Worm (Caenorhabditis elegans): ENCODE results near the gene tsn-1.

tsn-1 gene

ce11 chrII:4710120-4710519 lies 3.5 kb downstream of the tsn-1 start, which contains the start of gene tag-151:
Gene tag-151 (plus strand): TSS chrII:4710277.
- TF ChIP-seq nhr-25 (tag; optimal IDR thresholded peaks at IDR 0.05), result peak; percentile 3
- no peak for TF ChIP-seq nhr-237 (tag; optimal IDR thresholded peaks at IDR 0.05)
- TF ChIP-seq lsy-2 (tag; optimal IDR thresholded peaks at IDR 0.05), result peak in 1 of 2 experiments; percentile 8

ce11 chrII:4710813-4711212 lies 4.2 kb downstream of the tsn-1 start:
- TF ChIP-seq nhr-77 (tag; optimal IDR thresholded peaks at IDR 0.05), result no peak
- TF ChIP-seq nhr-21 (tag; optimal IDR thresholded peaks at IDR 0.05), result no peak
- no peak for TF ChIP-seq nhr-12 (tag; optimal IDR thresholded peaks at IDR 0.05)
- TF ChIP-seq peb-1 (tag; optimal IDR thresholded peaks at IDR 0.05), result no peak
- no peak for TF ChIP-seq nhr-129 (tag; optimal IDR thresholded peaks at IDR 0.05)
- no peak for TF ChIP-seq nhr-6 (tag; optimal IDR thresholded peaks at IDR 0.05)
- TF ChIP-seq lsy-2 (tag; optimal IDR thresholded peaks at IDR 0.05), result no peak
- TF ChIP-seq snpc-4 (tag; optimal IDR thresholded peaks at IDR 0.05), result no peak
- TF ChIP-seq crh-2 (tag; optimal IDR thresholded peaks at IDR 0.05), result no peak
- no peak for TF ChIP-seq unc-55 (GFP tag; optimal IDR thresholded peaks at IDR 0.05)
- no peak for TF ChIP-seq fos-1 (tag; optimal IDR thresholded peaks at IDR 0.05)
- TF ChIP-seq nhr-237 (tag; optimal IDR thresholded peaks at IDR 0.05), result no peak

ce11 chrII:4715676-4716075 lies 9.1 kb downstream of the tsn-1 start, which contains the start of gene F41C3.8:
Gene F41C3.8 (plus strand): TSS chrII:4716046.
- TF ChIP-seq nhr-129 (tag; optimal IDR thresholded peaks at IDR 0.05), result peak; percentile 17
- no peak for TF ChIP-seq C34F6.9 (tag; optimal IDR thresholded peaks at IDR 0.05)
- TF ChIP-seq nhr-11 (tag; optimal IDR thresholded peaks at IDR 0.05), result no peak
- peak; percentile 15 for TF ChIP-seq crh-2 (tag; optimal IDR thresholded peaks at IDR 0.05)
- no peak for TF ChIP-seq sem-4 (tag; optimal IDR thresholded peaks at IDR 0.05)
- TF ChIP-seq nhr-10 (tag; optimal IDR thresholded peaks at IDR 0.05), result no peak
- peak; percentile 29 for TF ChIP-seq F13H6.1 (tag; optimal IDR thresholded peaks at IDR 0.05)
- TF ChIP-seq dmd-4 (tag; optimal IDR thresholded peaks at IDR 0.05), result no peak
- TF ChIP-seq unc-55 (GFP tag; optimal IDR thresholded peaks at IDR 0.05), result no peak
- no peak for TF ChIP-seq ztf-11 (tag; optimal IDR thresholded peaks at IDR 0.05)
- TF ChIP-seq aly-2 (tag; optimal IDR thresholded peaks at IDR 0.05), result no peak
- no peak for TF ChIP-seq nhr-6 (tag; optimal IDR thresholded peaks at IDR 0.05)
- no peak for TF ChIP-seq nhr-25 (tag; optimal IDR thresholded peaks at IDR 0.05)
- TF ChIP-seq fos-1 (tag; optimal IDR thresholded peaks at IDR 0.05), result peak; percentile 66
- TF ChIP-seq lin-39 (tag; optimal IDR thresholded peaks at IDR 0.05), result no peak

DNA sequence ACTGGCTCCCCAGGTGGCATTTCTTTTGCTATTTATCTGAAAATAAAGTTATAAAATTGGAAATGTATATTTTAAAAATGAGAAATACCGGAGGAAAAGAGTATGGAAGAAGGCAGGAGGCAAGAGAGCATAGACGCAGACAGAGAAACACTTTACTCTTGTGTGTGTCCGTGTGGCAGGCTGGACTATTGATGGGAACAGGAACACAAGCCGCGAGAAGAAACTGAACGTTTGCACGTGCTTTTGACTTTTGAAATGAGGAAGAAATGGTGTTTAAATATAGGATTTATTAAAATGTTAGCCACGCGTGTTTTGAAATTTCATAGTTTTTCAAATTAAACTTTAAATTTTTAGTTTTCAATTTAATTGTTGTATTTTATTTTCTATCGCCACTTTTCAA lies 19.5 kb downstream of the tsn-1 start, which contains the start of gene F10G7.10:
TSS of gene F10G7.10 (minus strand) at position 145 of the 400 bp plus-strand sequence.
- TF ChIP-seq skn-1 (tag; optimal IDR thresholded peaks at IDR 0.05) (no peak), lsy-2 (tag; optimal IDR thresholded peaks at IDR 0.05) (peak in 1 of 2 experiments; percentile 35), unc-55 (GFP tag; optimal IDR thresholded peaks at IDR 0.05) (peak; percentile 24), F13H6.1 (tag; optimal IDR thresholded peaks at IDR 0.05) (no peak), elt-1 (tag; optimal IDR thresholded peaks at IDR 0.05) (no peak)

DNA sequence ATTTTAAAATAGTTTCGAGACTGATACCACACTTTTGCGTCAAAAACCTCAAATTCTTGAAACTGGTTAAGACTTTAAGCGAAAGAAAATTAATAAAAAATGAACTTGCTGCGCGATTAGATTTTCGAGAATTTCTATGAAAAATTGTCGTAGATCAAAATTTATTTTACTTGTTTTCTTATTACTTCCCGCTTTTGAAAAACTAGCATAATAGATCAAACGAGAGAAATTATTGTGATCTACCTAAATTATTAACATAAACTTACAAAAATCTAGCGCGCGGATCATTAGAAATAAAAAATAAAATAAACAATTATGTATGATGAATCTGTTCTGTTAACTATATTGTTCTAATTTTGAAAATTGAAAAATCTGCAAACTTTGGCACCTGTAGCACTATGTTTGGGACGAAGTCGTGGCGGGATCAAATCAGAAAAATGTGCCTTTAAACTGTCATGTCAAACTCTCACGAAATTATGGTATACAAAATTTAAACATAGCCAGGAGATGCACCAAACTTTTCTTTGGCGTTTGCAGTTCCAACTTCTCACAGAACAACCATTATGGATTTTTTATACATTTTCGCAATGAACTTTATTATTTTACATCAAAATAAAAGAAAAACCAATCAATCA lies 20.2 kb downstream of the tsn-1 start:
- TF ChIP-seq mbf-1 (tag; optimal IDR thresholded peaks at IDR 0.05) (no peak), nhr-21 (tag; optimal IDR thresholded peaks at IDR 0.05) (no peak), ZK546.5 (tag; optimal IDR thresholded peaks at IDR 0.05) (no peak), ztf-1 (GFP tag; conservative IDR thresholded peaks at IDR 0.05) (no peak), Y55F3AM.14 (GFP tag; optimal IDR thresholded peaks at IDR 0.05) (no peak), lin-11 (tag; optimal IDR thresholded peaks at IDR 0.05) (no peak)

DNA sequence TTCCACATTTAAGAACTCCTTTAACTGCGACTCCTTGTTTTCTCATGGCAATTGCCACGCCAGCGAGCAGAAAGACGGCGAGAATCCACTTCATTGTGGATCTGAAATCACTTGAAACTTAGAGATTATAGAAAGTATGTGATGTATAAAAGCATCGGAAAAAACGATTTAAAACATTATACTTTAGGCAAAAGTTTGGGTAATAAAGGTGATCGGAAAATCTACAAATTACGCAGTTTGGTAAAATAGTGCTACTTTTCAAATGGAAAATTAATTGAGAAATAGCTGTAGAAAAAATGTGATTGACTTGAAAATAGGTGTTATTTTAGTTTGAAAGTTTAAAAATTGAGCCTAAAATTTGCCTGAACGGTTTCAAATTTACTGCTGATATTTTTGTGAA lies 21.1 kb downstream of the tsn-1 start, which contains the start of gene ttr-41:
TSS of gene ttr-41 (minus strand) at position 101 of the 400 bp plus-strand sequence.
- TF ChIP-seq gmeb-1 (tag; optimal IDR thresholded peaks at IDR 0.05), result no peak
- no peak for TF ChIP-seq nhr-237 (tag; optimal IDR thresholded peaks at IDR 0.05)
- TF ChIP-seq lsy-2 (tag; optimal IDR thresholded peaks at IDR 0.05), result no peak
- no peak for TF ChIP-seq fos-1 (tag; optimal IDR thresholded peaks at IDR 0.05)
- TF ChIP-seq blmp-1 (tag; optimal IDR thresholded peaks at IDR 0.05; ENCODE audit: insufficient read depth), result no peak
- no peak for TF ChIP-seq lin-39 (tag; optimal IDR thresholded peaks at IDR 0.05)

All from whole organism, L2 larva.